Fruit fly (Drosophila melanogaster): ENCODE results near the gene CG3857.

DNA sequence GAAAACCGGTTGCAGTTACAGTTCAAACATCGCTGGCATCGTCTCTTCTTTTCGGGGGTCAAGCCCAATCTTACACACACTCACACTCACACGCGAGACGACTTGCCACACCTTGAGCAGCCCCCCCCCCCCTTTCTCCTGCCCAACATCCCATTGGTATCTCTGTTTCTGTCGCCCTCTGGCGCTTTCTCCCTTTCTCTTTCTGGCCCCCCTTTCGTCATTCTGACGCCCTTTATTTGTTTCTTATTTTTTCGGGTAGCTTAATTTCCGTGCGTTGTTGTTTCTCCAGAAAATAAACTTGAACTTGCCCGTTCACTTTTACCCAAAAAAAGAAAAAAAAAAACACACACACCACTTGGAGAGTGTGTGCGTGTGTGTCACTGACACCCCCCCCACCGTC, 32.3 kb upstream of the CG3857 start:
- no peak for TF ChIP-seq ash1 (GFP tag; optimal IDR thresholded peaks at IDR 0.05)
- no peak for TF ChIP-seq aop (GFP tag; IDR thresholded peaks at IDR 0.05)
- TF ChIP-seq Atf-2 (GFP tag; optimal IDR thresholded peaks at IDR 0.05), result no peak
- TF ChIP-seq Atf6 (GFP tag; IDR thresholded peaks at IDR 0.05), result no peak
- no peak for TF ChIP-seq ci (GFP tag; IDR thresholded peaks at IDR 0.05)
- TF ChIP-seq Eip74EF (GFP tag; optimal IDR thresholded peaks at IDR 0.05), result no peak
- no peak for TF ChIP-seq CG4328 (GFP tag; optimal IDR thresholded peaks at IDR 0.05)
- no peak for TF ChIP-seq Spps (tag; optimal IDR thresholded peaks at IDR 0.05)
- no peak for TF ChIP-seq br (optimal IDR thresholded peaks at IDR 0.05)
- no peak for TF ChIP-seq CG7839 (tag; optimal IDR thresholded peaks at IDR 0.05)

Data from whole organism, embryonic.